Worm (Caenorhabditis elegans) whole organism, young adult: Measurements from ENCODE around the gene dhs-17.

ENCODE experiments used
- B0019.2 ChIP-seq: fragments of 200-800 bp; sonication (Bioruptor generic); conservative IDR thresholded peaks from 2 replicates; pipeline ENCODE4 v1.3.6; 2022; ENCODE audit warnings: missing genetic modification reagents, missing genetic modification characterization, missing compliant biosample characterization
- B0035.1 ChIP-seq: sonication (generic microtip); optimal IDR thresholded peaks from 2 replicates; lab custom pipeline; 2016; ENCODE audit warnings: missing genetic modification characterization, mild to moderate bottlenecking, missing compliant biosample characterization, missing genotype, missing genetic modification reagents
- B0336.3 ChIP-seq: fragments of 200-800 bp; sonication (Bioruptor generic); IDR thresholded peaks from 2 replicates; pipeline ENCODE4 v1.3.6; 2022; ENCODE audit warnings: missing genetic modification characterization, missing compliant biosample characterization
- F23B12.7 ChIP-seq: sonication (generic microtip); optimal IDR thresholded peaks from 2 replicates; lab custom pipeline; 2017; ENCODE audit warnings: missing genetic modification characterization, mild to moderate bottlenecking, missing compliant biosample characterization, antibody characterized with exemption, moderate library complexity; ENCODE audit not compliant: insufficient read depth
- K11D2.4 ChIP-seq: fragments of 200-800 bp; sonication (Bioruptor generic); IDR thresholded peaks from 2 replicates; pipeline ENCODE4 v1.3.6; 2022; ENCODE audit warnings: missing genetic modification reagents, missing genetic modification characterization, missing compliant biosample characterization
- K12H6.12 ChIP-seq: fragments of 200-800 bp; sonication (Bioruptor generic); optimal IDR thresholded peaks from 2 replicates; lab custom pipeline; 2018; ENCODE audit warnings: mild to moderate bottlenecking, missing genetic modification characterization, missing compliant biosample characterization
- Y53F4B.3 ChIP-seq: fragments of 200-800 bp; sonication (Bioruptor generic); IDR thresholded peaks from 2 replicates; pipeline ENCODE4 v1.3.6; 2022; ENCODE audit warnings: missing genetic modification reagents, missing genetic modification characterization, missing compliant biosample characterization
- Y67H2A.10 ChIP-seq: fragments of 200-800 bp; sonication (Bioruptor generic); conservative IDR thresholded peaks from 2 replicates; pipeline ENCODE4 v1.3.6; 2022; ENCODE audit warnings: missing genetic modification reagents, missing genetic modification characterization, missing compliant biosample characterization
- ama-1 ChIP-seq, 3 experiments: fragments of 150-350 bp in 1 of 3; sonication (generic microtip) in 2 of 3; optimal IDR thresholded peaks; 2 replicates each; lab custom pipeline; 2014 to 2018; ENCODE audit warnings: missing biosample characterization in 2 of 3, missing genetic modification characterization in 2 of 3, missing genetic modification reagents in 2 of 3
- ccch-3 ChIP-seq: fragments of 200-800 bp; sonication (Bioruptor generic); optimal IDR thresholded peaks from 2 replicates; lab custom pipeline; 2018; ENCODE audit warnings: mild to moderate bottlenecking, missing genetic modification characterization, missing compliant biosample characterization
- cebp-1 ChIP-seq, 2 experiments: fragments of 200-800 bp in 1 of 2; sonication (Bioruptor generic) in 1 of 2; sonication (generic microtip) in 1 of 2; IDR thresholded peaks in 1 of 2; optimal IDR thresholded peaks in 1 of 2; 2 replicates each; pipeline versions ENCODE4 v1.3.6 to Lab custom; 2017 to 2022; ENCODE audit warnings: missing compliant biosample characterization in 2 of 2, missing genetic modification characterization in 2 of 2, mild to moderate bottlenecking in 1 of 2, missing genetic modification reagents in 1 of 2, moderate library complexity in 1 of 2
- ceh-100 ChIP-seq: fragments of 200-800 bp; sonication (Bioruptor generic); IDR thresholded peaks from 2 replicates; pipeline ENCODE4 v1.3.6; 2022; ENCODE audit warnings: missing genetic modification reagents, missing genetic modification characterization, missing compliant biosample characterization
- die-1 ChIP-seq: sonication (generic microtip); optimal IDR thresholded peaks from 2 replicates; lab custom pipeline; 2016; ENCODE audit warnings: missing genotype, mild to moderate bottlenecking, missing genetic modification characterization, missing compliant biosample characterization
- dox-1 ChIP-seq: fragments of 200-800 bp; sonication (Bioruptor generic); IDR thresholded peaks from 2 replicates; pipeline ENCODE4 v1.3.6; 2022; ENCODE audit warnings: missing genetic modification reagents, missing genetic modification characterization, missing compliant biosample characterization
- efl-1 ChIP-seq: fragments of 150-350 bp; optimal IDR thresholded peaks from 2 replicates; lab custom pipeline; 2014; ENCODE audit warnings: missing biosample characterization, missing genetic modification reagents, missing genetic modification characterization
- egl-44 ChIP-seq: fragments of 200-800 bp; sonication (Bioruptor generic); IDR thresholded peaks from 2 replicates; pipeline ENCODE4 v1.3.6; 2022; ENCODE audit warnings: missing genetic modification reagents, missing genetic modification characterization, missing compliant biosample characterization
- him-1 ChIP-seq: sonication (generic microtip); optimal IDR thresholded peaks from 2 replicates; lab custom pipeline; 2016; ENCODE audit warnings: missing genotype, missing genetic modification reagents, missing genetic modification characterization, missing compliant biosample characterization
- hlh-12 ChIP-seq: sonication (generic microtip); optimal IDR thresholded peaks from 2 replicates; lab custom pipeline; 2016; ENCODE audit warnings: missing genetic modification characterization, missing compliant biosample characterization
- hlh-26 ChIP-seq: fragments of 200-800 bp; sonication (Bioruptor generic); conservative IDR thresholded peaks from 2 replicates; pipeline ENCODE4 v1.3.6; 2022; ENCODE audit warnings: missing genetic modification reagents, missing genetic modification characterization, missing compliant biosample characterization
- hmg-1.2 ChIP-seq: fragments of 200-800 bp; sonication (Bioruptor generic); IDR thresholded peaks from 2 replicates; pipeline ENCODE4 v1.3.6; 2022; ENCODE audit warnings: missing genetic modification reagents, missing genetic modification characterization, missing compliant biosample characterization
- let-607 ChIP-seq, 2 experiments: fragments of 200-800 bp in 1 of 2; sonication (Bioruptor generic) in 1 of 2; sonication (generic microtip) in 1 of 2; optimal IDR thresholded peaks; 2 replicates each; lab custom pipeline; 2016 to 2018; ENCODE audit warnings: mild to moderate bottlenecking in 2 of 2, missing compliant biosample characterization in 2 of 2, missing genetic modification characterization in 2 of 2, moderate library complexity in 2 of 2, missing genotype in 1 of 2
- lin-35 ChIP-seq, 3 experiments: fragments of 150-350 bp in 2 of 3; sonication (generic microtip) in 1 of 3; optimal IDR thresholded peaks; 2 replicates each; lab custom pipeline; 2014 to 2018; ENCODE audit warnings: missing biosample characterization in 3 of 3, missing genetic modification characterization in 3 of 3, missing genetic modification reagents in 3 of 3
- lin-54 ChIP-seq: fragments of 200-800 bp; sonication (Bioruptor generic); optimal IDR thresholded peaks from 2 replicates; lab custom pipeline; 2018; ENCODE audit warnings: mild to moderate bottlenecking, missing genetic modification characterization, missing compliant biosample characterization
- lir-1 ChIP-seq: fragments of 200-800 bp; sonication (Bioruptor generic); conservative IDR thresholded peaks from 2 replicates; pipeline ENCODE4 v1.3.6; 2022; ENCODE audit warnings: missing genetic modification reagents, missing genetic modification characterization, missing compliant biosample characterization
- madf-10 ChIP-seq: sonication (generic microtip); optimal IDR thresholded peaks from 2 replicates; lab custom pipeline; 2016; ENCODE audit warnings: mild to moderate bottlenecking, missing genetic modification characterization, missing compliant biosample characterization
- nfya-2 ChIP-seq: fragments of 200-800 bp; sonication (Bioruptor generic); IDR thresholded peaks from 2 replicates; pipeline ENCODE4 v1.3.6; 2022; ENCODE audit warnings: missing genetic modification reagents, missing genetic modification characterization, missing compliant biosample characterization
- nfyb-1 ChIP-seq: fragments of 200-800 bp; sonication (Bioruptor generic); IDR thresholded peaks from 2 replicates; pipeline ENCODE4 v1.3.6; 2022; ENCODE audit warnings: missing genetic modification reagents, missing genetic modification characterization, missing compliant biosample characterization
- nhr-120 ChIP-seq: fragments of 200-800 bp; sonication (Bioruptor generic); IDR thresholded peaks from 2 replicates; pipeline ENCODE4 v1.3.6; 2022; ENCODE audit warnings: missing genetic modification characterization, missing compliant biosample characterization
- rcor-1 ChIP-seq: fragments of 200-800 bp; sonication (Bioruptor generic); IDR thresholded peaks from 2 replicates; pipeline ENCODE4 v1.3.6; 2022; ENCODE audit warnings: missing genetic modification reagents, missing genetic modification characterization, missing compliant biosample characterization
- repo-1 ChIP-seq: sonication (generic microtip); optimal IDR thresholded peaks from 2 replicates; lab custom pipeline; 2017; ENCODE audit warnings: mild to moderate bottlenecking, missing genetic modification characterization, missing compliant biosample characterization
- rpc-1 ChIP-seq, 2 experiments: fragments of 150-350 bp in 1 of 2; sonication (generic microtip) in 1 of 2; optimal IDR thresholded peaks; 2 replicates each; lab custom pipeline; 2014 to 2018; ENCODE audit warnings: missing biosample characterization in 1 of 2, missing genetic modification characterization in 1 of 2, missing genetic modification reagents in 1 of 2, missing genotype in 1 of 2
- snpc-4 ChIP-seq, 5 experiments: fragments of 150-350 bp in 1 of 5; sonication (generic microtip) in 4 of 5; optimal IDR thresholded peaks; 2 replicates each; lab custom pipeline; 2014 to 2018; ENCODE audit warnings: missing genetic modification characterization in 5 of 5, missing biosample characterization in 3 of 5, antibody characterized with exemption in 2 of 5, mild to moderate bottlenecking in 2 of 5, missing compliant biosample characterization in 2 of 5, missing genotype in 2 of 5, moderate library complexity in 2 of 5, missing genetic modification reagents in 1 of 5
- unc-130 ChIP-seq: sonication (generic microtip); optimal IDR thresholded peaks from 2 replicates; lab custom pipeline; 2016; ENCODE audit warnings: missing genetic modification reagents, missing genetic modification characterization, missing compliant biosample characterization
- ztf-18 ChIP-seq: sonication (generic microtip); optimal IDR thresholded peaks from 2 replicates; lab custom pipeline; 2016; ENCODE audit warnings: missing genotype, mild to moderate bottlenecking, missing genetic modification characterization, missing compliant biosample characterization
- ztf-22 ChIP-seq: fragments of 200-800 bp; sonication (Bioruptor generic); optimal IDR thresholded peaks from 2 replicates; lab custom pipeline; 2018; ENCODE audit warnings: mild to moderate bottlenecking, missing genetic modification characterization, moderate library complexity, missing compliant biosample characterization

Gene dhs-17

ce11 chrV:6053188-6053687 lies 18.6 kb upstream of the dhs-17 start, which contains the start of gene seip-1 (continued):
- TF ChIP-seq madf-10 (tag; lab: Kevin White, UChicago) (peak; percentile 24), ztf-18 (tag; lab: Kevin White, UChicago) (peak; percentile 36), hmg-1.2 (peak; percentile 86; the same call in 1 of the 2 replicates), cebp-1 (GFP tag; IDR thresholded peaks at IDR 0.05; lab: Robert Waterston, UW) (peak; percentile 70), cebp-1 (tag; optimal IDR thresholded peaks at IDR 0.05; lab: Kevin White, UChicago) (peak; percentile 94), B0019.2 (GFP tag; lab: Robert Waterston, UW) (no peak), lir-1 (0 out of 2 replicates have a peak, but pooled peaks have one; percentile 16), K11D2.4 (peak; percentile 61; the same call in 1 of the 2 replicates), snpc-4 (GFP tag; optimal IDR thresholded peaks at IDR 0.05; lab: Kevin White, UChicago) (no peak), snpc-4 (tag; optimal IDR thresholded peaks at IDR 0.05; lab: Kevin White, UChicago) (peak in 3 of 4 experiments; percentile 7 to 79 (median 37)), rcor-1 (peak; percentile 62), egl-44 (GFP tag; lab: Robert Waterston, UW) (0 out of 2 replicates have a peak, but pooled peaks have one; percentile 38)

ce11 chrV:6051159-6051558 lies 16.5 kb upstream of the dhs-17 start, which contains the start of gene jamp-1:
Gene jamp-1, minus strand, starts transcription at chrV:6051259.
- TF ChIP-seq Y53F4B.3 (no peak), nfya-2 (GFP tag; lab: Robert Waterston, UW) (no peak), B0336.3 (GFP tag; lab: Robert Waterston, UW) (no peak), hlh-12 (no peak), ama-1 (optimal IDR thresholded peaks at IDR 0.05; lab: Kevin White, UChicago) (no peak), ama-1 (GFP tag; optimal IDR thresholded peaks at IDR 0.05; lab: Kevin White, UChicago) (no peak), hlh-26 (GFP tag; lab: Robert Waterston, UW) (no peak), ceh-100 (no peak), unc-130 (no peak), him-1 (tag; lab: Kevin White, UChicago) (no peak), B0035.1 (no peak), dox-1 (GFP tag; lab: Robert Waterston, UW) (no peak), ztf-22 (no peak), Y67H2A.10 (GFP tag; lab: Robert Waterston, UW) (no peak), nfyb-1 (GFP tag; lab: Robert Waterston, UW) (no peak), let-607 (tag; optimal IDR thresholded peaks at IDR 0.05; lab: Kevin White, UChicago) (no peak), rpc-1 (optimal IDR thresholded peaks at IDR 0.05; lab: Kevin White, UChicago) (no peak), rpc-1 (tag; optimal IDR thresholded peaks at IDR 0.05; lab: Kevin White, UChicago) (no peak)

- no peak for TF ChIP-seq ccch-3 (GFP tag; lab: Kevin White, UChicago)
- TF ChIP-seq nhr-120 = no peak
- TF ChIP-seq lin-54 (GFP tag; lab: Kevin White, UChicago) = no peak
- no peak for TF ChIP-seq repo-1 (tag; lab: Kevin White, UChicago)
- TF ChIP-seq lin-35 (GFP tag; optimal IDR thresholded peaks at IDR 0.05; lab: Kevin White, UChicago) = no peak
- no peak for TF ChIP-seq F23B12.7
- no peak for TF ChIP-seq efl-1 (GFP tag; lab: Kevin White, UChicago)
- no peak for TF ChIP-seq die-1 (tag; lab: Kevin White, UChicago)
- no peak for TF ChIP-seq K12H6.12
- TF ChIP-seq, all 124 proteins: peak for 0
These were observed 13.2 kb upstream of the dhs-17 start, which contains the start of gene pgap-3 for ce11 chrV:6047818-6048217. Gene pgap-3, minus strand, starts transcription at chrV:6047918.
